Fruit fly (Drosophila melanogaster) whole organism, prepupa: Measurements from ENCODE around the gene CG46504.
"Not testable (repeated sequence)": the region's sequence is repeated elsewhere in the genome, so short reads cannot be mapped to it uniquely, and the experiment has no call there.

Experiments
- Sox14 ChIP-seq: fragments of 200-800 bp; sonication (Bioruptor generic); optimal IDR thresholded peaks from 3 replicates; lab custom pipeline; 2016; ENCODE audit warnings: missing biosample characterization, missing genetic modification characterization
- dac ChIP-seq: fragments of 200-800 bp; sonication (Bioruptor generic); optimal IDR thresholded peaks from 2 replicates; lab custom pipeline; 2017; ENCODE audit warnings: missing biosample characterization, mild to moderate bottlenecking, missing genetic modification characterization

dm6 chrX:22152542-22152941 is 5.0 kb downstream of the CG46504 start, which contains the start of gene CG46505:
- TF ChIP-seq Sox14 (GFP tag; lab: Kevin White, UChicago); dac: not testable (repeated sequence)
